Worm (Caenorhabditis elegans): ENCODE data around the gene F19B10.13.

ce11 chrII:3640197-3640596 is 21.9 kb upstream of the F19B10.13 start, which contains the start of gene M151.10:
- TF ChIP-seq dao-5 (tag; optimal IDR thresholded peaks at IDR 0.05): no peak
- no peak for TF ChIP-seq him-1 (tag; optimal IDR thresholded peaks at IDR 0.05)

Measured in whole organism, L4/young adult.